Fruit fly (Drosophila melanogaster): ENCODE measurements around the gene Dref.

The Dref gene

dm6 chr2L:9966983-9967737 is at the start of gene Dref, which contains the start of gene RpL13 (continued):
- TF ChIP-seq sim (GFP tag; IDR thresholded peaks at IDR 0.05) (peak; percentile 76), grau (tag; optimal IDR thresholded peaks at IDR 0.05) (peak; percentile 81), pfk (GFP tag; optimal IDR thresholded peaks at IDR 0.05) (peak; percentile 85), abd-A (tag; optimal IDR thresholded peaks at IDR 0.05) (no peak), Taf1 (GFP tag; IDR thresholded peaks at IDR 0.05) (no peak; the same call in 1 of the 2 replicates), CG11085 (GFP tag; IDR thresholded peaks at IDR 0.05) (peak; percentile 49; the same call in 1 of the 2 replicates), dpn (GFP tag; optimal IDR thresholded peaks at IDR 0.05) (peak; percentile 64 to 88), slbo (GFP tag; IDR thresholded peaks at IDR 0.05) (peak; percentile 77), CG34376 (GFP tag; optimal IDR thresholded peaks at IDR 0.05) (peak; percentile 99), CG9437 (GFP tag; optimal IDR thresholded peaks at IDR 0.05) (peak; percentile 83), CG11695 (GFP tag; IDR thresholded peaks at IDR 0.05) (peak; percentile 59; the same call in 1 of the 3 replicates), CG12659 (GFP tag; optimal IDR thresholded peaks at IDR 0.05) (peak; percentile 95), CG12391 (tag; optimal IDR thresholded peaks at IDR 0.05) (peak; percentile 88), CTCF (GFP tag; optimal IDR thresholded peaks at IDR 0.05) (peak; percentile 64), esg (GFP tag; conservative IDR thresholded peaks at IDR 0.05) (peak; percentile 52), NC2β (GFP tag; optimal IDR thresholded peaks at IDR 0.05) (peak; percentile 95), pnt (GFP tag; optimal IDR thresholded peaks at IDR 0.05) (peak; percentile 51), fd3F (GFP tag; optimal IDR thresholded peaks at IDR 0.05) (peak; percentile 74), CG2120 (GFP tag; optimal IDR thresholded peaks at IDR 0.05) (peak; percentile 85), CG3995 (GFP tag; optimal IDR thresholded peaks at IDR 0.05) (peak; percentile 77), odd (GFP tag; optimal IDR thresholded peaks at IDR 0.05) (peak; percentile 95), CG7987 (GFP tag; optimal IDR thresholded peaks at IDR 0.05) (peak; percentile 99), Neu2 (GFP tag; optimal IDR thresholded peaks at IDR 0.05; ENCODE audit: borderline replicate concordance) (peak; percentile 52), CG6683 (GFP tag; optimal IDR thresholded peaks at IDR 0.05) (peak; percentile 84), MBD-R2 (GFP tag; IDR thresholded peaks at IDR 0.05) (peak; percentile 69), Adf1 (GFP tag; IDR thresholded peaks at IDR 0.05) (peak; percentile 50), CG2875 (GFP tag; optimal IDR thresholded peaks at IDR 0.05) (peak; percentile 91), mam (GFP tag; optimal IDR thresholded peaks at IDR 0.05) (peak; percentile 84), dan (GFP tag; IDR thresholded peaks at IDR 0.05) (no peak), CG31224 (GFP tag; IDR thresholded peaks at IDR 0.05) (peak; percentile 68), CG18476 (GFP tag; optimal IDR thresholded peaks at IDR 0.05) (peak; percentile 68), Elba2 (GFP tag; optimal IDR thresholded peaks at IDR 0.05) (no peak), CG11093 (GFP tag; IDR thresholded peaks at IDR 0.05) (no peak), B-H1 (GFP tag; IDR thresholded peaks at IDR 0.05) (peak; percentile 39; the same call in 2 of the 3 replicates), aop (GFP tag; IDR thresholded peaks at IDR 0.05) (no peak), CG14860 (GFP tag; IDR thresholded peaks at IDR 0.05; ENCODE audit: partially characterized antibody) (peak; percentile 83), CG10565 (GFP tag; optimal IDR thresholded peaks at IDR 0.05) (no peak), Side (GFP tag; optimal IDR thresholded peaks at IDR 0.05) (peak; percentile 93), hkb (optimal IDR thresholded peaks at IDR 0.05) (no peak), hkb (GFP tag; IDR thresholded peaks at IDR 0.05) (peak; percentile 89), Hr78 (GFP tag; optimal IDR thresholded peaks at IDR 0.05) (peak in 1 of 2 experiments; percentile 47), Dad (GFP tag; optimal IDR thresholded peaks at IDR 0.05) (peak; percentile 85), CG12744 (GFP tag; optimal IDR thresholded peaks at IDR 0.05) (peak; percentile 80), CG34224 (GFP tag; IDR thresholded peaks at IDR 0.05; ENCODE audit: partially characterized antibody) (peak; percentile 82), CG8765 (GFP tag; IDR thresholded peaks at IDR 0.05) (peak; percentile 61; the same call in 1 of the 2 replicates), CG4617 (GFP tag; optimal IDR thresholded peaks at IDR 0.05; ENCODE audit: borderline replicate concordance) (peak; percentile 70), fd102C (GFP tag; optimal IDR thresholded peaks at IDR 0.05) (peak; percentile 85), peb (GFP tag; IDR thresholded peaks at IDR 0.05) (peak; percentile 50; the same call in 1 of the 2 replicates), ranshi (GFP tag; IDR thresholded peaks at IDR 0.05) (peak; percentile 70; the same call in 1 of the 2 replicates), Deaf1 (tag; optimal IDR thresholded peaks at IDR 0.05) (peak; percentile 64)

All from whole organism, embryonic.